Worm (Caenorhabditis elegans) whole organism, early embryonic: ENCODE measurements around the gene cutl-25.

ENCODE experiments used
- B0310.2 ChIP-seq: sonication (generic microtip); optimal IDR thresholded peaks from 2 replicates; lab custom pipeline; 2016; ENCODE audit warnings: mild to moderate bottlenecking, missing genetic modification characterization, missing compliant biosample characterization
- F13C5.2 ChIP-seq: sonication (generic microtip); optimal IDR thresholded peaks from 2 replicates; lab custom pipeline; 2017; ENCODE audit warnings: mild to moderate bottlenecking, missing genetic modification characterization, inconsistent platforms, missing compliant biosample characterization
- aly-1 ChIP-seq: sonication (generic microtip); optimal IDR thresholded peaks from 2 replicates; lab custom pipeline; 2016; ENCODE audit warnings: missing genetic modification characterization, missing compliant biosample characterization
- ama-1 ChIP-seq: fragments of 150-350 bp; optimal IDR thresholded peaks from 2 replicates; lab custom pipeline; 2014
- ceh-13 ChIP-seq: fragments of 200-800 bp; sonication (Bioruptor generic); optimal IDR thresholded peaks from 2 replicates; lab custom pipeline; 2018; ENCODE audit warnings: mild to moderate bottlenecking, missing genetic modification characterization, missing compliant biosample characterization
- ceh-36 ChIP-seq: sonication (generic microtip); optimal IDR thresholded peaks from 2 replicates; lab custom pipeline; 2016; ENCODE audit warnings: missing genetic modification characterization, inconsistent platforms, missing compliant biosample characterization
- ets-7 ChIP-seq: sonication (generic microtip); optimal IDR thresholded peaks from 2 replicates; lab custom pipeline; 2016; ENCODE audit warnings: missing genotype, missing genetic modification characterization, missing compliant biosample characterization
- flt-1 ChIP-seq: fragments of 200-800 bp; sonication (Bioruptor generic); IDR thresholded peaks from 2 replicates; pipeline ENCODE4 v1.3.6; 2022; ENCODE audit warnings: missing genetic modification characterization, missing compliant biosample characterization
- hmbx-1 ChIP-seq: sonication (generic microtip); optimal IDR thresholded peaks from 2 replicates; lab custom pipeline; 2016; ENCODE audit warnings: mild to moderate bottlenecking, missing genetic modification characterization, missing compliant biosample characterization
- hnd-1 ChIP-seq: sonication (generic microtip); optimal IDR thresholded peaks from 2 replicates; lab custom pipeline; 2016; ENCODE audit warnings: missing genetic modification characterization, missing compliant biosample characterization
- pes-1 ChIP-seq: fragments of 200-800 bp; sonication (Bioruptor generic); IDR thresholded peaks from 2 replicates; pipeline ENCODE4 v1.3.6; 2022; ENCODE audit warnings: missing genetic modification reagents, missing genetic modification characterization, missing compliant biosample characterization
- scrt-1 ChIP-seq: fragments of 200-800 bp; sonication (Bioruptor generic); IDR thresholded peaks from 2 replicates; pipeline ENCODE4 v1.3.6; 2022; ENCODE audit warnings: missing genetic modification characterization, missing compliant biosample characterization
- tbx-37 ChIP-seq: fragments of 200-800 bp; sonication (Bioruptor generic); conservative IDR thresholded peaks from 2 replicates; pipeline ENCODE4 v1.3.6; 2022; ENCODE audit warnings: missing genetic modification reagents, missing genetic modification characterization, missing compliant biosample characterization
- tra-4 ChIP-seq: sonication (generic microtip); optimal IDR thresholded peaks from 2 replicates; lab custom pipeline; 2017; ENCODE audit warnings: missing genetic modification characterization, missing compliant biosample characterization

DNA sequence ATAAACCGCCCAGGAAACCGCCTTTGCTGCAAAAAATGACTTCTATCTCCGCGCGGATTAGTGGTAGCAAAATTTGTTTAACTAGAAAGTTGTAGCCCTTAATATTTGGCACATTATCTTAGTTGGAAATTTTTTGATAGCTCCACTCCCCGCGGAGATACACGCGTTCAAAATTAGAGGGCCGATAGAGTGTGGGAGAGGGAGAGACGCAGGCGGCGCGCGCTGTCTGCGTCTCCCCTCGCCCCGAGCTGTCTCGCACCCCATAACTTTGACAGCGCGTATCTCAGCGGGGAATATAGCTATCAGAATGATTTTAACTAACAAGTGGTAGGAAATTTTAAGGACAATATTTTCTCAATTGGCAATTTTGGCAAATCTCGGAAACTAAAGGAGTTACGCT lies 16.1 kb upstream of the cutl-25 start:
- TF ChIP-seq hnd-1 (tag; lab: Kevin White, UChicago) (no peak), flt-1 (GFP tag; lab: Robert Waterston, UW) (no peak), ceh-36 (tag; lab: Kevin White, UChicago) (no peak), pes-1 (GFP tag; lab: Robert Waterston, UW) (no peak), aly-1 (no peak), ama-1 (lab: Kevin White, UChicago) (no peak), ceh-13 (GFP tag; lab: Kevin White, UChicago) (no peak), tra-4 (tag; lab: Kevin White, UChicago) (no peak), B0310.2 (tag; lab: Kevin White, UChicago) (no peak), scrt-1 (no peak), hmbx-1 (tag; lab: Kevin White, UChicago) (no peak), tbx-37 (GFP tag; lab: Robert Waterston, UW) (no peak), ets-7 (no peak), F13C5.2 (tag; lab: Kevin White, UChicago) (no peak)
